Worm (Caenorhabditis elegans): Measurements from ENCODE around the gene wdr-5.1.

The wdr-5.1 gene

DNA sequence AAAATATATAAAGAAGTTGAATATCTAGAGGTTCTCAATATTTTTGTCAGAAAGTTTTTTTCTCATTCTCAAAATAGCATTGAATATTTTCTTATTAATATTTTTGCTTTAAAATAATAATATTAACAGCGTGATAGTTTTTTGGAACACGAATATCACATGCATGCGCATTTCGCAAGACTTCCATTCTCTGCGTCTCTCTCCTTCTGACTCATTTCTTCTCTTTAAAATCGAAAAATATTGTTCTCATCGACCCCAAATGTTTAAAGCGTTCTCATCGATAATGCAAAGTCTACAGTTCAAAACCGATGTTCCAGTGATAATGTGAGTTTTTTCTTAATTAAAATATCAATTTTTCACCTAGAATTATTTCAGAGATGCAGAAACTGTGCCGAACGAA is 1.7 kb upstream of the wdr-5.1 start, which contains the start of gene C14B1.3:
TSS of gene C14B1.3 (plus strand) at position 168 of the 400 bp plus-strand sequence.
- TF ChIP-seq zip-8 (tag; optimal IDR thresholded peaks at IDR 0.05) (no peak), mls-2 (tag; optimal IDR thresholded peaks at IDR 0.05) (no peak), nhr-12 (tag; optimal IDR thresholded peaks at IDR 0.05) (no peak), ces-1 (GFP tag; optimal IDR thresholded peaks at IDR 0.05) (no peak), tbx-8 (GFP tag; optimal IDR thresholded peaks at IDR 0.05) (no peak), lsy-2 (tag; optimal IDR thresholded peaks at IDR 0.05) (peak; percentile 5), snpc-4 (tag; optimal IDR thresholded peaks at IDR 0.05) (no peak)

DNA sequence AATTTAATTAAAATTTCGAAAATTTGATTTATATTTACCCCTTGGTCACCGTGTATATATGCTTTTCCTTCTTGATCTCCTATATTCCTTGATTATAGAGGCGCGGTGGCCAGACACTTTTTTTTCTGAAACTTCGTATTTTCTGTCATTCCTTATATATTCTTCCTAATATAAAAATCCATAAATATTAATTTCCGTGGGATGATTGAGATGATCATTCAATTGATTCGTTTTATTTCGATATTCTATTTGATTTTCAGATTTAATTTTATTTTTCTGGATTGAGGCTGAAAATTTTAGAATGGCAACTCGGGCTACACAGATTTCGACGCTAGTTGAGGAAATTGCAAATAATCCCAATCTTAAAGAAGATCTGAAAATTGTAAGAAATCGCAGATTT is 1.5 kb downstream of the wdr-5.1 start, which contains the start of gene dph-1:
TSS of gene dph-1 (plus strand) at position 301 of the 400 bp plus-strand sequence.
- TF ChIP-seq lsy-2 (tag; optimal IDR thresholded peaks at IDR 0.05): no peak
- TF ChIP-seq tbx-8 (GFP tag; optimal IDR thresholded peaks at IDR 0.05): no peak
- no peak for TF ChIP-seq unc-120 (tag; optimal IDR thresholded peaks at IDR 0.05; ENCODE audit: poor library complexity, severe bottlenecking)
- TF ChIP-seq hlh-1 (tag; optimal IDR thresholded peaks at IDR 0.05): no peak
- no peak for TF ChIP-seq ceh-39 (tag; optimal IDR thresholded peaks at IDR 0.05)
- no peak for TF ChIP-seq lin-32 (GFP tag; optimal IDR thresholded peaks at IDR 0.05)
- no peak for TF ChIP-seq drap-1 (GFP tag; optimal IDR thresholded peaks at IDR 0.05)
- TF ChIP-seq ztf-11 (tag; optimal IDR thresholded peaks at IDR 0.05): no peak
- TF ChIP-seq nhr-12 (tag; optimal IDR thresholded peaks at IDR 0.05): no peak
- no peak for TF ChIP-seq cnd-1 (tag; optimal IDR thresholded peaks at IDR 0.05)
- TF ChIP-seq blmp-1 (tag; optimal IDR thresholded peaks at IDR 0.05): no peak
- no peak for TF ChIP-seq nhr-2 (tag; optimal IDR thresholded peaks at IDR 0.05)
- TF ChIP-seq unc-62 (GFP tag; optimal IDR thresholded peaks at IDR 0.05): no peak
- TF ChIP-seq M03D4.4 (tag; optimal IDR thresholded peaks at IDR 0.05): no peak
- no peak for TF ChIP-seq pha-4 (tag; optimal IDR thresholded peaks at IDR 0.05)

DNA sequence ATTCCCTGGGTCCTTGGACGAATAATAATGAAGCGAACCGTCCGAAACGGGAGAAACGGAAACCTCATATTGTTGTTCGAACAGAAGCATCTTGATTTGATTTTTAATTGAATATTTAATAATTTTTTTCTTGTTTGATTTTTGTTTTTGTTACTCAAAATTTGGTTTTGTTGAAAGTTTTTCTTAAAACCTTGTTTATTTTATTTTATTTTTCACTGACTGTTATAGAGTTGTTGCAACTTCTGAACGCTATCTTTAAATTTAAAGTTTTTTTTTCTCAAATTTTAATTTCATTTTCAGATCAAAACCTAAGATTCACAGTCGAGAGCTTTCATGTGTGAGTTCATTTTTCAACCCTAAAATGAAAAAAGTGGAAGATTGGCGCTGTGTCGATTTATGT is 3.9 kb downstream of the wdr-5.1 start, which contains the start of gene alkb-8:
TSS of gene alkb-8 (plus strand) at position 301 of the 400 bp plus-strand sequence.
- TF ChIP-seq ham-2 (GFP tag; optimal IDR thresholded peaks at IDR 0.05) (no peak), lin-13 (tag; optimal IDR thresholded peaks at IDR 0.05) (no peak), nhr-28 (tag; optimal IDR thresholded peaks at IDR 0.05) (no peak), blmp-1 (tag; optimal IDR thresholded peaks at IDR 0.05) (no peak), ztf-11 (tag; optimal IDR thresholded peaks at IDR 0.05) (no peak), hlh-1 (tag; optimal IDR thresholded peaks at IDR 0.05) (no peak), ceh-83 (GFP tag; optimal IDR thresholded peaks at IDR 0.05) (no peak), ces-1 (GFP tag; optimal IDR thresholded peaks at IDR 0.05) (no peak), unc-39 (tag; optimal IDR thresholded peaks at IDR 0.05) (no peak), M03D4.4 (tag; optimal IDR thresholded peaks at IDR 0.05) (no peak), flh-1 (GFP tag; optimal IDR thresholded peaks at IDR 0.05) (no peak), nhr-2 (tag; optimal IDR thresholded peaks at IDR 0.05) (no peak), cnd-1 (tag; optimal IDR thresholded peaks at IDR 0.05) (no peak), nhr-76 (tag; optimal IDR thresholded peaks at IDR 0.05) (no peak)

DNA sequence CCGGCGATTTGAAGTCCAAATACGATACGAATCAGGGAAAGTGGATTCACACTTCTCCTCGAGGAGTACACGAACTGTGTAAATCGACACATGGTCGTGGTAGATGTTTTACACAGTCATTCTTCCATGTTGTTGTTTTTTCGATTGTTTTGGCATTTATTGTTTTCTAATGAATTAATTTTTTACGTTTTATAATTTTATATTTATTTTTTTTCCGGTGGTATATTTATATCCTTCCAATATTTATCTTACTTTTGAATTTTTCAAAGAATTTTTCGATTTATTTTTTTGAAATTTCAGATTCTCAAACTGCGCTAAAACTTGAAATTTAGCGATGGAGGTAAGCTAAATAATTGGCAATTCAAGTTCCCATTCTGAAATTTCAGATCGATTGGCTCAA is 8.1 kb downstream of the wdr-5.1 start, which contains the start of gene nrde-1:
TSS of gene nrde-1 (plus strand) at position 301 of the 400 bp plus-strand sequence.
- TF ChIP-seq blmp-1 (tag; optimal IDR thresholded peaks at IDR 0.05) (no peak), mab-5 (tag; optimal IDR thresholded peaks at IDR 0.05) (no peak), mep-1 (tag; optimal IDR thresholded peaks at IDR 0.05) (no peak), nhr-76 (tag; optimal IDR thresholded peaks at IDR 0.05) (no peak), cnd-1 (tag; optimal IDR thresholded peaks at IDR 0.05) (no peak), M03D4.4 (tag; optimal IDR thresholded peaks at IDR 0.05) (no peak), mls-2 (tag; optimal IDR thresholded peaks at IDR 0.05) (no peak), ceh-43 (GFP tag; optimal IDR thresholded peaks at IDR 0.05) (no peak), flh-1 (GFP tag; optimal IDR thresholded peaks at IDR 0.05) (no peak), tbx-8 (GFP tag; optimal IDR thresholded peaks at IDR 0.05) (no peak), ces-1 (GFP tag; optimal IDR thresholded peaks at IDR 0.05) (no peak), ham-2 (GFP tag; optimal IDR thresholded peaks at IDR 0.05) (no peak), sptf-1 (tag; optimal IDR thresholded peaks at IDR 0.05) (no peak), nhr-12 (tag; optimal IDR thresholded peaks at IDR 0.05) (no peak), ztf-11 (tag; optimal IDR thresholded peaks at IDR 0.05) (no peak), pha-4 (tag; optimal IDR thresholded peaks at IDR 0.05) (no peak), snpc-4 (tag; optimal IDR thresholded peaks at IDR 0.05) (no peak)

DNA sequence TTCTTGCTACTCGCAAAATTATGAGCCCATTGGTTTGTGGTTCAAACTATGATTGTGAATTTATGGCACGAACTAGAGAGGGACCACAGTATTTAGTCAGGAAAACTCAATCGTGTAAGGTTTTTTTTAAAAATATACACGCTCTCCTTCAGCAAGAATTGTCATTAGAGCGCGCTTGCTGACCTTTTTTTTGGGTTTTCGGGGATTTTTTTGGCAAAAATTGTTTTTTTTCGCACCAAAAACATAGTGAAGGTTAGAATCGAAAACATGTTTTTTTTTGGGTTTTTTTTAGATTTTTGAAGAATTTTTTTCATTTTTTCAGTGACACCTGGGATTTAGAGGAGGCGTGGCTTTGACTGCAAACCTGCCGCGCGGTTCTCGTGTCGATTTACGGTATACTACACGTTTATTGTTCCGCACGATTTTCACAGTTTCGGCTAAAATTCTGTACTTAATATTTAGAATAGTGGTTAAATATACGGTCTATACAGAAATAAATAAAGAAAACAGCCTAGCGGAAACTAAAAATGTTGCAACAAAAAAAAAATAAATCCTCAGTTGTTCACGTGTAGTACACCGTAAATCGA is 11.1 kb downstream of the wdr-5.1 start:
- TF ChIP-seq mep-1 (tag; optimal IDR thresholded peaks at IDR 0.05): peak; percentile 30
- TF ChIP-seq nhr-28 (tag; optimal IDR thresholded peaks at IDR 0.05): no peak
- TF ChIP-seq elt-3 (tag; optimal IDR thresholded peaks at IDR 0.05): no peak
- TF ChIP-seq nhr-76 (tag; optimal IDR thresholded peaks at IDR 0.05): no peak
- TF ChIP-seq mab-5 (tag; optimal IDR thresholded peaks at IDR 0.05): no peak
